Fruit fly (Drosophila melanogaster) whole organism, prepupa: ENCODE measurements around the gene CG3355.

Source experiments
- CG10631 ChIP-seq: fragments of 200-800 bp; sonication (Bioruptor generic); optimal IDR thresholded peaks from 2 replicates; lab custom pipeline; 2016; ENCODE audit warnings: missing biosample characterization, missing genetic modification characterization
- CG10669 ChIP-seq: fragments of 200-800 bp; sonication (Bioruptor generic); optimal IDR thresholded peaks from 3 replicates; lab custom pipeline; 2018; ENCODE audit warnings: missing biosample characterization, mild to moderate bottlenecking, missing genetic modification characterization, moderate library complexity
- CG11294 ChIP-seq: fragments of 200-800 bp; sonication (Bioruptor generic); IDR thresholded peaks from 2 replicates; pipeline ENCODE4 v1.3.6; 2022; ENCODE audit warnings: missing biosample characterization, missing genetic modification characterization
- CG11762 ChIP-seq: fragments of 200-800 bp; sonication (Bioruptor generic); optimal IDR thresholded peaks from 3 replicates; lab custom pipeline; 2016; ENCODE audit warnings: missing biosample characterization, missing genetic modification characterization; ENCODE audit not compliant: insufficient read depth
- CG15336 ChIP-seq: fragments of 200-800 bp; sonication (Bioruptor generic); IDR thresholded peaks from 2 replicates; pipeline ENCODE4 v1.3.6; 2022; ENCODE audit warnings: missing biosample characterization, missing genetic modification characterization
- CG1621 ChIP-seq: fragments of 200-800 bp; sonication (Bioruptor generic); optimal IDR thresholded peaks from 3 replicates; lab custom pipeline; 2018; ENCODE audit warnings: missing biosample characterization, mild to moderate bottlenecking, missing genetic modification characterization
- CG16779 ChIP-seq: fragments of 200-800 bp; sonication (Bioruptor generic); optimal IDR thresholded peaks from 3 replicates; lab custom pipeline; 2017; ENCODE audit warnings: missing biosample characterization, mild to moderate bottlenecking, missing genetic modification characterization
- CG3032 ChIP-seq: fragments of 200-800 bp; optimal IDR thresholded peaks from 2 replicates; lab custom pipeline; 2019; ENCODE audit warnings: missing biosample characterization, mild to moderate bottlenecking, missing genetic modification characterization, moderate library complexity
- CG31627 ChIP-seq: fragments of 200-800 bp; sonication (Bioruptor generic); optimal IDR thresholded peaks from 3 replicates; lab custom pipeline; 2016; ENCODE audit warnings: missing biosample characterization, missing genetic modification characterization
- CG32006 ChIP-seq: fragments of 200-800 bp; sonication (Bioruptor generic); optimal IDR thresholded peaks from 3 replicates; lab custom pipeline; 2017; ENCODE audit warnings: missing biosample characterization, mild to moderate bottlenecking, missing genetic modification characterization
- CG34406 ChIP-seq: fragments of 200-800 bp; sonication (Bioruptor generic); optimal IDR thresholded peaks from 3 replicates; lab custom pipeline; 2016; ENCODE audit warnings: missing biosample characterization, missing genetic modification characterization
- CG3919 ChIP-seq: fragments of 200-800 bp; sonication (Bioruptor generic); optimal IDR thresholded peaks from 3 replicates; lab custom pipeline; 2016; ENCODE audit warnings: missing biosample characterization, missing genetic modification characterization
- CG6163 ChIP-seq: fragments of 200-800 bp; sonication (Bioruptor generic); IDR thresholded peaks from 3 replicates; pipeline ENCODE4 v1.3.6; 2022; ENCODE audit warnings: missing biosample characterization, missing genetic modification characterization
- CG6276 ChIP-seq: fragments of 200-800 bp; sonication (Bioruptor generic); optimal IDR thresholded peaks from 2 replicates; lab custom pipeline; 2017; ENCODE audit warnings: missing biosample characterization, mild to moderate bottlenecking, missing genetic modification characterization
- CG6792 ChIP-seq: fragments of 200-800 bp; sonication (Bioruptor generic); optimal IDR thresholded peaks from 3 replicates; lab custom pipeline; 2016; ENCODE audit warnings: missing biosample characterization, missing genetic modification characterization
- CG6808 ChIP-seq: fragments of 200-800 bp; sonication (Bioruptor generic); optimal IDR thresholded peaks from 3 replicates; lab custom pipeline; 2017; ENCODE audit warnings: missing biosample characterization, missing genetic modification characterization, mild to moderate bottlenecking, moderate library complexity, missing genetic modification reagents
- CG6854 ChIP-seq: fragments of 200-800 bp; sonication (Bioruptor generic); optimal IDR thresholded peaks from 2 replicates; lab custom pipeline; 2017; ENCODE audit warnings: missing biosample characterization, mild to moderate bottlenecking, missing genetic modification characterization
- CG7368 ChIP-seq: fragments of 200-800 bp; sonication (Bioruptor generic); optimal IDR thresholded peaks from 3 replicates; lab custom pipeline; 2016; ENCODE audit warnings: missing biosample characterization, missing genetic modification characterization
- CG8119 ChIP-seq: fragments of 200-800 bp; sonication (Bioruptor generic); IDR thresholded peaks from 3 replicates; pipeline ENCODE4 v1.3.6; 2022; ENCODE audit warnings: missing biosample characterization, missing genetic modification characterization
- CG8319 ChIP-seq: fragments of 200-800 bp; sonication (Bioruptor generic); optimal IDR thresholded peaks from 3 replicates; lab custom pipeline; 2016; ENCODE audit warnings: missing biosample characterization, missing genetic modification characterization
- CG8632 ChIP-seq: fragments of 200-800 bp; sonication (Bioruptor generic); optimal IDR thresholded peaks from 3 replicates; lab custom pipeline; 2016; ENCODE audit warnings: missing biosample characterization, missing genetic modification characterization
- Eip75B ChIP-seq: fragments of 200-800 bp; sonication (Bioruptor generic); optimal IDR thresholded peaks from 3 replicates; lab custom pipeline; 2016; ENCODE audit warnings: missing biosample characterization, missing genetic modification characterization
- Eip78C ChIP-seq: fragments of 200-800 bp; sonication (Bioruptor generic); peaks from one replicate; lab custom pipeline; 2016; ENCODE audit warnings: missing biosample characterization, missing genetic modification characterization
- Eip93F ChIP-seq: fragments of 200-800 bp; sonication (Bioruptor generic); optimal IDR thresholded peaks from 2 replicates; lab custom pipeline; 2016; ENCODE audit warnings: missing biosample characterization, mild to moderate bottlenecking, missing genetic modification characterization
- Hr38 ChIP-seq: sonication (Bioruptor generic); optimal IDR thresholded peaks from 2 replicates; lab custom pipeline; 2016; ENCODE audit warnings: missing biosample characterization, missing genetic modification characterization
- Hr39 ChIP-seq: fragments of 200-800 bp; sonication (Bioruptor generic); optimal IDR thresholded peaks from 2 replicates; lab custom pipeline; 2016; ENCODE audit warnings: missing biosample characterization, missing genetic modification characterization
- Hr4 ChIP-seq: fragments of 200-800 bp; sonication (Bioruptor generic); optimal IDR thresholded peaks from 3 replicates; lab custom pipeline; 2016; ENCODE audit warnings: missing biosample characterization, missing genetic modification characterization
- Lpt ChIP-seq: fragments of 200-800 bp; sonication (Bioruptor generic); optimal IDR thresholded peaks from 3 replicates; lab custom pipeline; 2016; ENCODE audit warnings: missing biosample characterization, missing genetic modification characterization
- Met ChIP-seq: fragments of 200-800 bp; sonication (Bioruptor generic); optimal IDR thresholded peaks from 3 replicates; lab custom pipeline; 2016; ENCODE audit warnings: missing biosample characterization, missing genetic modification characterization
- Smox ChIP-seq: fragments of 200-800 bp; sonication (Bioruptor generic); optimal IDR thresholded peaks from 3 replicates; lab custom pipeline; 2016; ENCODE audit warnings: missing biosample characterization, missing genetic modification characterization
- Sox102F ChIP-seq: fragments of 200-800 bp; sonication (Bioruptor generic); optimal IDR thresholded peaks from 2 replicates; lab custom pipeline; 2016; ENCODE audit warnings: missing biosample characterization, mild to moderate bottlenecking, missing genetic modification characterization
- Sox14 ChIP-seq: fragments of 200-800 bp; sonication (Bioruptor generic); optimal IDR thresholded peaks from 3 replicates; lab custom pipeline; 2016; ENCODE audit warnings: missing biosample characterization, missing genetic modification characterization
- Sox15 ChIP-seq: fragments of 200-800 bp; sonication (Bioruptor generic); optimal IDR thresholded peaks from 3 replicates; lab custom pipeline; 2016; ENCODE audit warnings: missing biosample characterization, missing genetic modification characterization
- achi ChIP-seq: fragments of 200-800 bp; sonication (Bioruptor generic); optimal IDR thresholded peaks from 3 replicates; lab custom pipeline; 2016; ENCODE audit warnings: missing biosample characterization, missing genetic modification characterization
- acj6 ChIP-seq: fragments of 200-800 bp; sonication (Bioruptor generic); optimal IDR thresholded peaks from 3 replicates; lab custom pipeline; 2016; ENCODE audit warnings: missing biosample characterization, missing genetic modification characterization
- cyc ChIP-seq: fragments of 200-800 bp; sonication (Bioruptor generic); optimal IDR thresholded peaks from 3 replicates; lab custom pipeline; 2016; ENCODE audit warnings: missing biosample characterization, missing genetic modification characterization
- dac ChIP-seq: fragments of 200-800 bp; sonication (Bioruptor generic); optimal IDR thresholded peaks from 2 replicates; lab custom pipeline; 2017; ENCODE audit warnings: missing biosample characterization, mild to moderate bottlenecking, missing genetic modification characterization
- dsx ChIP-seq: fragments of 200-800 bp; optimal IDR thresholded peaks from 3 replicates; lab custom pipeline; 2019; ENCODE audit warnings: missing biosample characterization, mild to moderate bottlenecking, missing genetic modification characterization, moderate library complexity; ENCODE audit not compliant: poor library complexity, severe bottlenecking
- eg ChIP-seq: fragments of 200-800 bp; sonication (Bioruptor generic); IDR thresholded peaks from 3 replicates; pipeline ENCODE4 v1.3.6; 2022; ENCODE audit warnings: missing biosample characterization, missing genetic modification characterization
- esn ChIP-seq: fragments of 200-800 bp; sonication (Bioruptor generic); optimal IDR thresholded peaks from 2 replicates; lab custom pipeline; 2016; ENCODE audit warnings: missing biosample characterization, mild to moderate bottlenecking, missing genetic modification characterization, moderate library complexity
- fd59A ChIP-seq: fragments of 200-800 bp; sonication (Bioruptor generic); optimal IDR thresholded peaks from 2 replicates; lab custom pipeline; 2017; ENCODE audit warnings: missing biosample characterization, mild to moderate bottlenecking, missing genetic modification characterization, missing genetic modification reagents
- fd85E ChIP-seq: fragments of 200-800 bp; sonication (Bioruptor generic); optimal IDR thresholded peaks from 3 replicates; lab custom pipeline; 2016; ENCODE audit warnings: missing biosample characterization, missing genetic modification characterization
- fkh ChIP-seq: fragments of 200-800 bp; sonication (Bioruptor generic); optimal IDR thresholded peaks from 3 replicates; lab custom pipeline; 2017; ENCODE audit warnings: missing biosample characterization, mild to moderate bottlenecking, missing genetic modification characterization, moderate library complexity
- lz ChIP-seq: fragments of 200-800 bp; sonication (Bioruptor generic); optimal IDR thresholded peaks from 3 replicates; lab custom pipeline; 2016; ENCODE audit warnings: missing biosample characterization, missing genetic modification characterization
- net ChIP-seq: fragments of 200-800 bp; sonication (Bioruptor generic); optimal IDR thresholded peaks from 3 replicates; lab custom pipeline; 2016; ENCODE audit warnings: missing biosample characterization, missing genetic modification characterization
- pdm3 ChIP-seq: fragments of 200-800 bp; sonication (Bioruptor generic); optimal IDR thresholded peaks from 3 replicates; lab custom pipeline; 2016; ENCODE audit warnings: missing biosample characterization, missing genetic modification characterization
- salr ChIP-seq, 2 experiments: fragments of 200-800 bp; sonication (Bioruptor generic); optimal IDR thresholded peaks; 3 replicates each; lab custom pipeline; 2016 to 2018; ENCODE audit warnings: missing biosample characterization in 2 of 2, missing genetic modification characterization in 2 of 2, mild to moderate bottlenecking in 1 of 2
- spab ChIP-seq: fragments of 200-800 bp; sonication (Bioruptor generic); optimal IDR thresholded peaks from 2 replicates; lab custom pipeline; 2017; ENCODE audit warnings: missing biosample characterization, mild to moderate bottlenecking, missing genetic modification characterization, missing genetic modification reagents
- ss ChIP-seq, 2 experiments: fragments of 200-800 bp; sonication (Bioruptor generic); optimal IDR thresholded peaks; 2 replicates in 1 of 2; 3 replicates in 1 of 2; lab custom pipeline; 2017 to 2018; ENCODE audit warnings: mild to moderate bottlenecking in 2 of 2, missing biosample characterization in 2 of 2, missing genetic modification characterization in 2 of 2, moderate library complexity in 1 of 2
- svp ChIP-seq: fragments of 200-800 bp; sonication (Bioruptor generic); peaks from one replicate; lab custom pipeline; 2016; ENCODE audit warnings: missing biosample characterization, missing genetic modification characterization
- topi ChIP-seq: fragments of 200-800 bp; sonication (Bioruptor generic); optimal IDR thresholded peaks from 3 replicates; lab custom pipeline; 2016; ENCODE audit warnings: missing biosample characterization, missing genetic modification characterization
- vri ChIP-seq: fragments of 200-800 bp; sonication (Bioruptor generic); optimal IDR thresholded peaks from 3 replicates; lab custom pipeline; 2016; ENCODE audit warnings: missing biosample characterization, mild to moderate bottlenecking, missing genetic modification characterization

The CG3355 gene

DNA sequence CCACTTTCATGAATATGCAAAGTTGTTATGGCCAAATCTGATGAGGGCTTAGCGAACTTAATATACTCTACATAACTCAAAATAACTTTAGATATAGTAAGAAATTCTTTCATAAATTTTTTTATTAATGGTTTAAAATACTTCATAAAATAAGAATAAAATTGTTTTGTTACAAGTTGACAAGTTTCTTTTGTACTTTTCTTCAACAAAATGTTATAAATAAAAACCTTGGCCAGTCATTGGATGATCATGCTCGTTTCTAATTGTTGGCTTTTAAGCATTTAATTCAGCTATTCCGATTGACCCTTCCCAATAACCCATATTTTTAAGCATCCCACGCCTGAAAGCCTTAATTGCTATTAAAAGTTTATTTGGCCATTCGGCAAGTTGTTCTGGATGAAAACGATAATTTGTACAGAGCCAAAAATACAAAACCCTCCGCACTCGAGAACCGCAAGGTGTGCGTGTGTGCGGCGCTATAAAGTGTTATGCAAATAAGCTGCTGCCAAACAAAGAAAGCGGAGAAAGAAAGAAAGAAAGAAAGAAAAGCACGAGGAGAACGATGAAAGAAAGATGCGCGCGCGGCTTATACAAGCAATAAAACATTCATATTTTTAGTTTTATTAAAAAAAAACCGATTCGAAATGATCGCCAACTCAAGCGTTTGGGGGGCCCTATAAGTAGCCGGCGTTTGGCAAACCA, at the start of gene CG3355:
Gene CG3355, plus strand, starts transcription at position 652 of the 702 bp plus-strand sequence.
- no peak for TF ChIP-seq Eip75B (GFP tag; lab: Kevin White, UChicago)
- TF ChIP-seq Sox15 = no peak
- TF ChIP-seq CG10631 (GFP tag; lab: Kevin White, UChicago) = no peak
- TF ChIP-seq CG16779 (tag; lab: Kevin White, UChicago) = no peak
- no peak for TF ChIP-seq CG3032
- no peak for TF ChIP-seq CG7368 (GFP tag; lab: Kevin White, UChicago)
- TF ChIP-seq ss (GFP tag; optimal IDR thresholded peaks at IDR 0.05; lab: Kevin White, UChicago) = no peak
- no peak for TF ChIP-seq achi (GFP tag; lab: Kevin White, UChicago)
- TF ChIP-seq pdm3 (GFP tag; lab: Kevin White, UChicago) = no peak
- TF ChIP-seq CG11762 (GFP tag; lab: Kevin White, UChicago) = no peak
- TF ChIP-seq CG8632 (GFP tag; lab: Kevin White, UChicago) = no peak
- TF ChIP-seq salr (GFP tag; optimal IDR thresholded peaks at IDR 0.05; lab: Kevin White, UChicago) = no peak
- TF ChIP-seq CG8319 (GFP tag; lab: Kevin White, UChicago) = no peak
- TF ChIP-seq CG10669 = no peak
- no peak for TF ChIP-seq CG6808 (GFP tag; lab: Kevin White, UChicago)
- TF ChIP-seq CG31627 = peak; percentile 29
- no peak for TF ChIP-seq net (GFP tag; lab: Kevin White, UChicago)
- no peak for TF ChIP-seq CG6792 (GFP tag; lab: Kevin White, UChicago)
- peak; percentile 23 for TF ChIP-seq lz (GFP tag; lab: Kevin White, UChicago)
- TF ChIP-seq CG6163 (GFP tag; lab: Robert Waterston, UW) = no peak
- TF ChIP-seq CG8119 (GFP tag; lab: Robert Waterston, UW) = no peak
- no peak for TF ChIP-seq fkh
- TF ChIP-seq CG15336 (GFP tag; lab: Robert Waterston, UW) = no peak
- TF ChIP-seq fd85E (GFP tag; lab: Kevin White, UChicago) = no peak
- TF ChIP-seq Hr39 (GFP tag; lab: Kevin White, UChicago) = peak; percentile 40
- TF ChIP-seq esn (GFP tag; lab: Kevin White, UChicago) = peak; percentile 52
- TF ChIP-seq Hr4 (GFP tag; lab: Kevin White, UChicago) = no peak
- no peak for TF ChIP-seq dsx (GFP tag; lab: Kevin White, UChicago)
- no peak for TF ChIP-seq fd59A
- peak; percentile 81 for TF ChIP-seq svp
- peak; percentile 0 for TF ChIP-seq CG3919 (GFP tag; lab: Kevin White, UChicago)
- peak; percentile 10 for TF ChIP-seq cyc
- TF ChIP-seq CG32006 (GFP tag; lab: Kevin White, UChicago) = no peak
- no peak for TF ChIP-seq Lpt (GFP tag; lab: Kevin White, UChicago)
- TF ChIP-seq topi (GFP tag; lab: Kevin White, UChicago) = peak; percentile 18
- no peak for TF ChIP-seq dac (GFP tag; lab: Kevin White, UChicago)
- TF ChIP-seq CG1621 (tag; lab: Kevin White, UChicago) = no peak
- no peak for TF ChIP-seq CG34406 (GFP tag; lab: Kevin White, UChicago)
- no peak for TF ChIP-seq Eip93F (GFP tag; lab: Kevin White, UChicago)
- no peak for TF ChIP-seq Sox14 (GFP tag; lab: Kevin White, UChicago)
- peak; percentile 13 for TF ChIP-seq Sox102F (GFP tag; lab: Kevin White, UChicago)
- TF ChIP-seq CG11294 (GFP tag; lab: Robert Waterston, UW) = no peak
- no peak for TF ChIP-seq eg (GFP tag; lab: Robert Waterston, UW)
- TF ChIP-seq spab (GFP tag; lab: Kevin White, UChicago) = no peak
- TF ChIP-seq vri (GFP tag; lab: Kevin White, UChicago) = no peak
- peak; percentile 67 for TF ChIP-seq Eip78C (GFP tag; lab: Kevin White, UChicago)
- TF ChIP-seq acj6 (GFP tag; lab: Kevin White, UChicago) = no peak
- peak; percentile 20 for TF ChIP-seq Met (GFP tag; lab: Kevin White, UChicago)
- no peak for TF ChIP-seq CG6276 (GFP tag; lab: Kevin White, UChicago)
- no peak for TF ChIP-seq Hr38
- TF ChIP-seq CG6854 (GFP tag; lab: Kevin White, UChicago) = no peak
- peak; percentile 20 for TF ChIP-seq Smox (GFP tag; lab: Kevin White, UChicago)
